Worm (Caenorhabditis elegans): ENCODE data around the gene K06H6.5.

DNA sequence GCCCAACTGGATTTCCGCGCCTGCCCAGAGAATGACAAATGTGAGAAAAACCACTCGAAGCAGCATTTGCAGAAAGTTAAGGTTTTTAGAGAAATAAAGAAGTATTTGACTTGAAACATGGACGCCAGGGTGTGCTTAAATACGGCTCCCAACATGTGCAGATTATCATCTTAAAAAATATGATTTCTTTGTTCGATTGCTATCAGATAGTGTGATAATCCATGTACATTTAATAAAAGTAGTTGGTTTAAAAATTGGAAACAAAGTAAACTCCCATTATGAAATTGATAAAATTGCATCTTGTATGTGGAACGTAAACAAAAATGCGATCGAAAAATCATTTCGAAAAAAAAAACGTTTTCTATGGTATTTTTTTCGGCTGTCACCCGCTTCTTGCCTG is 51.4 kb downstream of the K06H6.5 start, which contains the start of gene F48G7.8:
- no peak for TF ChIP-seq unc-39 (tag; optimal IDR thresholded peaks at IDR 0.05)
- TF ChIP-seq egl-27 (tag; optimal IDR thresholded peaks at IDR 0.05): no peak
- no peak for TF ChIP-seq lin-39 (tag; optimal IDR thresholded peaks at IDR 0.05)
- no peak for TF ChIP-seq zag-1 (tag; optimal IDR thresholded peaks at IDR 0.05)
- no peak for TF ChIP-seq unc-62 (GFP tag; optimal IDR thresholded peaks at IDR 0.05)
- TF ChIP-seq pha-4 (tag; optimal IDR thresholded peaks at IDR 0.05): no peak

Data from whole organism, L3 larva.